Fruit fly (Drosophila melanogaster): Measurements from ENCODE around the gene CG8813.
A peak's percentile ranks its signal among the peaks of the same experiment; 100 is the strongest.

The CG8813 gene

DNA sequence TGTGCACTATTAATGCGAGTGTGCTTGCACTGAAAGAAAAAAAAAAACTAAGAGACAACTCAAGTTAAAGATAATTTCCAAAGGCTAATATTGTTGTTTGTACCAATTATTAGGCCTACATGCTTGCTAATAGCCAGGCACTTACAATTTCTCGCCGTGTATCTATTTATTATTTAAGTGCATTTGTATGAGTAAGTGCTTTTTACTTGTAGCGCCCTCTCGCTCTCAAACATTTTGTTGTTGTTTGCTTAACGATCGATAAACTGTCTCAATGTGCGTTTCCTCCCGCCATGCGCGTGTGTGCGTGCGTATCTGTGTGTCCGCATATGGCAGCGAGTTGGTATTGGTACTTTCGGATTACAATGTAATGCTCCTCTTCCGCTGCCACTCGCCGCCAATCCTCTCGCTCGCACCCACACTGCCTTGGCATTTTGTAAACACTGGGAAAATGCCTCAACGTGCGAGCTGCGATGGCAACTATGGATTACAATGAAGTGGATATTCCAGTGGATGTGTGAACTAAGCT, 27.6 kb downstream of the CG8813 start (continued):
- TF ChIP-seq ind (GFP tag; optimal IDR thresholded peaks at IDR 0.05) (peak; percentile 80), hth (optimal IDR thresholded peaks at IDR 0.05) (no peak), CG13624 (GFP tag; optimal IDR thresholded peaks at IDR 0.05) (peak; percentile 79), CG8924 (tag; optimal IDR thresholded peaks at IDR 0.05) (peak; percentile 74), Optix (GFP tag; IDR thresholded peaks at IDR 0.05) (peak; percentile 83), vvl (GFP tag; IDR thresholded peaks at IDR 0.05) (peak; percentile 90), lab (GFP tag; optimal IDR thresholded peaks at IDR 0.05) (peak; percentile 76), Xbp1 (GFP tag; optimal IDR thresholded peaks at IDR 0.05) (peak; percentile 89), CTCF (GFP tag; optimal IDR thresholded peaks at IDR 0.05) (peak; percentile 25), cad (GFP tag; optimal IDR thresholded peaks at IDR 0.05) (no peak), CG12155 (GFP tag; optimal IDR thresholded peaks at IDR 0.05) (peak; percentile 77), usp (GFP tag; optimal IDR thresholded peaks at IDR 0.05) (no peak), crp (GFP tag; optimal IDR thresholded peaks at IDR 0.05) (peak in 1 of 2 experiments; percentile 21), NFAT (GFP tag; IDR thresholded peaks at IDR 0.05) (peak; percentile 70), CG7786 (GFP tag; optimal IDR thresholded peaks at IDR 0.05) (peak; percentile 80), btn (GFP tag; optimal IDR thresholded peaks at IDR 0.05) (peak; percentile 81), bcd (GFP tag; optimal IDR thresholded peaks at IDR 0.05) (peak; percentile 73), fd3F (GFP tag; optimal IDR thresholded peaks at IDR 0.05) (peak; percentile 41), tx (GFP tag; optimal IDR thresholded peaks at IDR 0.05) (peak; percentile 73), CG16813 (GFP tag; IDR thresholded peaks at IDR 0.05; ENCODE audit: partially characterized antibody) (no peak), CG3838 (GFP tag; optimal IDR thresholded peaks at IDR 0.05) (peak; percentile 56), CG12744 (GFP tag; optimal IDR thresholded peaks at IDR 0.05) (peak; percentile 66), CG11723 (GFP tag; optimal IDR thresholded peaks at IDR 0.05) (peak; percentile 75), sisA (GFP tag; IDR thresholded peaks at IDR 0.05) (peak; percentile 88), Lhr (GFP tag; optimal IDR thresholded peaks at IDR 0.05) (peak; percentile 49), CG18764 (GFP tag; optimal IDR thresholded peaks at IDR 0.05) (peak; percentile 62), Hmr (GFP tag; optimal IDR thresholded peaks at IDR 0.05) (peak; percentile 79), Taf1 (GFP tag; IDR thresholded peaks at IDR 0.05) (no peak), ewg (GFP tag; optimal IDR thresholded peaks at IDR 0.05) (peak; percentile 79), CG30403 (GFP tag; optimal IDR thresholded peaks at IDR 0.05) (peak; percentile 90), nmo (GFP tag; optimal IDR thresholded peaks at IDR 0.05) (peak; percentile 86), pum (GFP tag; optimal IDR thresholded peaks at IDR 0.05) (peak; percentile 87), so (GFP tag; IDR thresholded peaks at IDR 0.05) (peak; percentile 63; the same call in 1 of the 3 replicates), Drgx (GFP tag; IDR thresholded peaks at IDR 0.05) (peak; percentile 88), Blimp-1 (GFP tag; optimal IDR thresholded peaks at IDR 0.05) (peak; percentile 70), CG31365 (tag; optimal IDR thresholded peaks at IDR 0.05) (no peak), tgo (GFP tag; IDR thresholded peaks at IDR 0.05) (peak; percentile 84), da (GFP tag; optimal IDR thresholded peaks at IDR 0.05) (peak; percentile 61), mam (GFP tag; optimal IDR thresholded peaks at IDR 0.05) (peak; percentile 75), h (optimal IDR thresholded peaks at IDR 0.05) (no peak), Xrp1 (GFP tag; IDR thresholded peaks at IDR 0.05) (peak; percentile 92), CG12391 (tag; optimal IDR thresholded peaks at IDR 0.05) (peak; percentile 83), NfI (GFP tag; optimal IDR thresholded peaks at IDR 0.05) (peak; percentile 67), repo (GFP tag; optimal IDR thresholded peaks at IDR 0.05) (peak; percentile 72), mld (GFP tag; IDR thresholded peaks at IDR 0.05; ENCODE audit: partially characterized antibody) (no peak), Sox100B (GFP tag; optimal IDR thresholded peaks at IDR 0.05) (peak; percentile 57), CG1529 (GFP tag; optimal IDR thresholded peaks at IDR 0.05) (peak; percentile 69)
